Worm (Caenorhabditis elegans) whole organism, early embryonic: ENCODE data around the gene ceh-40.
A peak's percentile ranks its signal among the peaks of the same experiment; 100 is the strongest.

Experiments
- B0310.2 ChIP-seq: sonication (generic microtip); optimal IDR thresholded peaks from 2 replicates; lab custom pipeline; 2016; ENCODE audit warnings: mild to moderate bottlenecking, missing genetic modification characterization, missing compliant biosample characterization
- F13C5.2 ChIP-seq: sonication (generic microtip); optimal IDR thresholded peaks from 2 replicates; lab custom pipeline; 2017; ENCODE audit warnings: mild to moderate bottlenecking, missing genetic modification characterization, inconsistent platforms, missing compliant biosample characterization
- aly-1 ChIP-seq: sonication (generic microtip); optimal IDR thresholded peaks from 2 replicates; lab custom pipeline; 2016; ENCODE audit warnings: missing genetic modification characterization, missing compliant biosample characterization
- ama-1 ChIP-seq: fragments of 150-350 bp; optimal IDR thresholded peaks from 2 replicates; lab custom pipeline; 2014
- ceh-13 ChIP-seq: fragments of 200-800 bp; sonication (Bioruptor generic); optimal IDR thresholded peaks from 2 replicates; lab custom pipeline; 2018; ENCODE audit warnings: mild to moderate bottlenecking, missing genetic modification characterization, missing compliant biosample characterization
- ceh-36 ChIP-seq: sonication (generic microtip); optimal IDR thresholded peaks from 2 replicates; lab custom pipeline; 2016; ENCODE audit warnings: missing genetic modification characterization, inconsistent platforms, missing compliant biosample characterization
- ets-7 ChIP-seq: sonication (generic microtip); optimal IDR thresholded peaks from 2 replicates; lab custom pipeline; 2016; ENCODE audit warnings: missing genotype, missing genetic modification characterization, missing compliant biosample characterization
- flt-1 ChIP-seq: fragments of 200-800 bp; sonication (Bioruptor generic); IDR thresholded peaks from 2 replicates; pipeline ENCODE4 v1.3.6; 2022; ENCODE audit warnings: missing genetic modification characterization, missing compliant biosample characterization
- hmbx-1 ChIP-seq: sonication (generic microtip); optimal IDR thresholded peaks from 2 replicates; lab custom pipeline; 2016; ENCODE audit warnings: mild to moderate bottlenecking, missing genetic modification characterization, missing compliant biosample characterization
- hmg-4 ChIP-seq: fragments of 200-800 bp; sonication (Bioruptor generic); optimal IDR thresholded peaks from 2 replicates; lab custom pipeline; 2018; ENCODE audit warnings: mild to moderate bottlenecking, missing genetic modification characterization, missing compliant biosample characterization
- hnd-1 ChIP-seq: sonication (generic microtip); optimal IDR thresholded peaks from 2 replicates; lab custom pipeline; 2016; ENCODE audit warnings: missing genetic modification characterization, missing compliant biosample characterization
- pes-1 ChIP-seq: fragments of 200-800 bp; sonication (Bioruptor generic); IDR thresholded peaks from 2 replicates; pipeline ENCODE4 v1.3.6; 2022; ENCODE audit warnings: missing genetic modification reagents, missing genetic modification characterization, missing compliant biosample characterization
- scrt-1 ChIP-seq: fragments of 200-800 bp; sonication (Bioruptor generic); IDR thresholded peaks from 2 replicates; pipeline ENCODE4 v1.3.6; 2022; ENCODE audit warnings: missing genetic modification characterization, missing compliant biosample characterization
- sea-1 ChIP-seq: fragments of 200-800 bp; sonication (Bioruptor generic); conservative IDR thresholded peaks from 2 replicates; pipeline ENCODE4 v1.3.6; 2022; ENCODE audit warnings: missing genetic modification characterization, missing compliant biosample characterization
- tbx-11 ChIP-seq: fragments of 200-800 bp; sonication (Bioruptor generic); IDR thresholded peaks from 2 replicates; pipeline ENCODE4 v1.3.6; 2022; ENCODE audit warnings: missing genetic modification characterization, missing compliant biosample characterization
- tbx-37 ChIP-seq: fragments of 200-800 bp; sonication (Bioruptor generic); conservative IDR thresholded peaks from 2 replicates; pipeline ENCODE4 v1.3.6; 2022; ENCODE audit warnings: missing genetic modification reagents, missing genetic modification characterization, missing compliant biosample characterization
- tra-4 ChIP-seq: sonication (generic microtip); optimal IDR thresholded peaks from 2 replicates; lab custom pipeline; 2017; ENCODE audit warnings: missing genetic modification characterization, missing compliant biosample characterization

ceh-40 gene

ce11 chrX:12343279-12343678, 22.7 kb upstream of the ceh-40 start, which contains the start of the genes nspc-9 and nspc-10:
Gene nspc-9, minus strand, starts transcription at chrX:12343379.
Gene nspc-10, plus strand, starts transcription at chrX:12343609.
- TF ChIP-seq F13C5.2 (tag; lab: Kevin White, UChicago) (no peak), tra-4 (tag; lab: Kevin White, UChicago) (no peak), hmg-4 (GFP tag; lab: Kevin White, UChicago) (no peak), scrt-1 (GFP tag; lab: Robert Waterston, UW) (no peak), hnd-1 (tag; lab: Kevin White, UChicago) (no peak), tbx-11 (GFP tag; lab: Robert Waterston, UW) (no peak), pes-1 (no peak)

ce11 chrX:12341338-12341737, 20.8 kb upstream of the ceh-40 start, which contains the start of gene zig-2:
Gene zig-2, minus strand, starts transcription at chrX:12341438.
- TF ChIP-seq aly-1 (tag; lab: Kevin White, UChicago) (no peak), tbx-37 (no peak), hnd-1 (tag; lab: Kevin White, UChicago) (no peak), pes-1 (no peak), F13C5.2 (tag; lab: Kevin White, UChicago) (no peak), ceh-13 (GFP tag; lab: Kevin White, UChicago) (no peak)

ce11 chrX:12337846-12338490, 17.4 kb upstream of the ceh-40 start, which contains the start of gene srd-44:
Gene srd-44, plus strand, starts transcription at chrX:12338440.
- peak; percentile 20 for TF ChIP-seq B0310.2
- TF ChIP-seq flt-1 (GFP tag; lab: Robert Waterston, UW): no peak; the same call in none of the 2 replicates
- no peak for TF ChIP-seq aly-1 (tag; lab: Kevin White, UChicago)
- TF ChIP-seq pes-1: no peak; the same call in 1 of the 2 replicates
- TF ChIP-seq scrt-1 (GFP tag; lab: Robert Waterston, UW): 0 out of 2 replicates have a peak, but pooled peaks have one; percentile 70
- TF ChIP-seq hmbx-1 (tag; lab: Kevin White, UChicago): peak; percentile 38
- peak; percentile 61 for TF ChIP-seq tbx-11 (GFP tag; lab: Robert Waterston, UW)
- peak; percentile 27 for TF ChIP-seq hnd-1 (tag; lab: Kevin White, UChicago)
- peak; percentile 57 for TF ChIP-seq ceh-13 (GFP tag; lab: Kevin White, UChicago)
- TF ChIP-seq tbx-37: 0 out of 2 replicates have a peak, but pooled peaks have one; percentile 47
- TF ChIP-seq F13C5.2 (tag; lab: Kevin White, UChicago): peak; percentile 52

- TF ChIP-seq flt-1 (GFP tag; lab: Robert Waterston, UW) (no peak), ets-7 (tag; lab: Kevin White, UChicago) (no peak), ceh-36 (tag; lab: Kevin White, UChicago) (no peak), B0310.2 (no peak), hnd-1 (tag; lab: Kevin White, UChicago) (no peak), tbx-37 (no peak), hmg-4 (GFP tag; lab: Kevin White, UChicago) (no peak), hmbx-1 (tag; lab: Kevin White, UChicago) (no peak), aly-1 (tag; lab: Kevin White, UChicago) (no peak), F13C5.2 (tag; lab: Kevin White, UChicago) (no peak), scrt-1 (GFP tag; lab: Robert Waterston, UW) (no peak), pes-1 (no peak), ama-1 (lab: Kevin White, UChicago) (no peak)
Observed at ce11 chrX:12335808-12336207, 15.2 kb upstream of the ceh-40 start, which contains the start of gene srd-48. Gene srd-48, plus strand, starts transcription at chrX:12336108.

ce11 chrX:12333479-12333878, 12.9 kb upstream of the ceh-40 start, which contains the start of gene srd-47:
Gene srd-47, plus strand, starts transcription at chrX:12333642.
- no peak for TF ChIP-seq ceh-36 (tag; lab: Kevin White, UChicago)
- no peak for TF ChIP-seq hmg-4 (GFP tag; lab: Kevin White, UChicago)
- TF ChIP-seq scrt-1 (GFP tag; lab: Robert Waterston, UW): no peak
- TF ChIP-seq B0310.2: no peak
- no peak for TF ChIP-seq aly-1 (tag; lab: Kevin White, UChicago)
- TF ChIP-seq sea-1 (GFP tag; lab: Robert Waterston, UW): no peak
- TF ChIP-seq flt-1 (GFP tag; lab: Robert Waterston, UW): no peak
- no peak for TF ChIP-seq ets-7 (tag; lab: Kevin White, UChicago)
- TF ChIP-seq tbx-11 (GFP tag; lab: Robert Waterston, UW): no peak
- TF ChIP-seq tbx-37: no peak
- no peak for TF ChIP-seq F13C5.2 (tag; lab: Kevin White, UChicago)
- no peak for TF ChIP-seq ceh-13 (GFP tag; lab: Kevin White, UChicago)
- no peak for TF ChIP-seq pes-1
- no peak for TF ChIP-seq hnd-1 (tag; lab: Kevin White, UChicago)
- TF ChIP-seq ama-1 (lab: Kevin White, UChicago): no peak
- TF ChIP-seq hmbx-1 (tag; lab: Kevin White, UChicago): no peak
- TF ChIP-seq tra-4 (tag; lab: Kevin White, UChicago): no peak

ce11 chrX:12331795-12332194, 11.2 kb upstream of the ceh-40 start, which contains the start of gene srd-46:
Gene srd-46, plus strand, starts transcription at chrX:12332095.
- TF ChIP-seq tbx-37 (no peak), hmg-4 (GFP tag; lab: Kevin White, UChicago) (no peak), hmbx-1 (tag; lab: Kevin White, UChicago) (no peak), tra-4 (tag; lab: Kevin White, UChicago) (no peak), ama-1 (lab: Kevin White, UChicago) (no peak), scrt-1 (GFP tag; lab: Robert Waterston, UW) (no peak), ets-7 (tag; lab: Kevin White, UChicago) (no peak), ceh-36 (tag; lab: Kevin White, UChicago) (no peak), pes-1 (no peak), B0310.2 (no peak), hnd-1 (tag; lab: Kevin White, UChicago) (no peak), F13C5.2 (tag; lab: Kevin White, UChicago) (no peak), flt-1 (GFP tag; lab: Robert Waterston, UW) (no peak), aly-1 (tag; lab: Kevin White, UChicago) (no peak), sea-1 (GFP tag; lab: Robert Waterston, UW) (no peak), ceh-13 (GFP tag; lab: Kevin White, UChicago) (no peak), tbx-11 (GFP tag; lab: Robert Waterston, UW) (no peak)
